Worm (Caenorhabditis elegans): ENCODE data around the gene qdpr-1.

Gene qdpr-1

DNA sequence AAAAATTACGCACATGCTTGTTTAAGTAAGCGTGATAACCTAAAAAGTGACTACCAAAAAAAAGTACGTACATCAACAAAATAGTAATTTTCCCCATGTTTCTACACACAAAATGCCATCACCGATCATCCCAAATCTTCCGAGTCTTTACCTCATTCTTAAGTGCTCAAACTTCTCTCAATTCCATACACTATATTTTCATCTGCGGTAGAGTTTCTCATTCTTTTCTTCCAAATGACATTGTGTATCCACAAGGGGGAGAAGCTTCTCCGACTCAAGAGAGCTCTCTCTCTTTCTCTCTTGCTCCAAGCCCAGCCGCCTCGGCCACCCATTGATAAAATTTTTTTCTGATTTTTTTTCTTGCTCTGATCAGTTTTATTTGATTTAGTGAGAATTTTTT, 15.8 kb downstream of the qdpr-1 start, which contains the start of gene myo-6:
TSS of gene myo-6 (plus strand) at position 301 of the 400 bp plus-strand sequence.
- TF ChIP-seq elt-3 (tag; optimal IDR thresholded peaks at IDR 0.05) = no peak
- no peak for TF ChIP-seq nhr-25 (tag; optimal IDR thresholded peaks at IDR 0.05)
- TF ChIP-seq pha-4 (tag; optimal IDR thresholded peaks at IDR 0.05) = peak; percentile 18

DNA sequence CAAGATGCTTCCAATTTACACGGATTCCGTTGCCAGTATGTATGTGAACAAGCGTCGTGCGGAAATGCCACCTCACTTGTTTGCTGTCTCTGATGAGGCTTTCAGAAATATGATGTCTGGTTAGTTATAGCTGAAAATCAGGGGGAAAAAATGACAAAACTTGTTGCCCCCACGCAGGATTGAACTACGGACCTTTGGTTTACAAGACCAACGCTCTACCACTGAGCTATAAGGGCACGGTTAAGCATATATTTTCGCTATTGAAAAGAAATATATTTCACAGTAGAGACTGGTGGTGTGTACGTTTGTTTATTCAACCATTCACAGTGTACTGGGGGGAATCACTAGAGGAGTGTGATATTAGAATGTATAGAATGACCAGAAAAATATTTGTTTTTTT, 17.5 kb downstream of the qdpr-1 start:
- TF ChIP-seq hmg-11 (tag; optimal IDR thresholded peaks at IDR 0.05) (no peak), nhr-76 (tag; optimal IDR thresholded peaks at IDR 0.05) (no peak), daf-12 (tag; optimal IDR thresholded peaks at IDR 0.05) (no peak), eor-1 (tag; optimal IDR thresholded peaks at IDR 0.05) (no peak), nhr-25 (tag; optimal IDR thresholded peaks at IDR 0.05) (no peak), mml-1 (tag; optimal IDR thresholded peaks at IDR 0.05) (no peak), nhr-43 (tag; optimal IDR thresholded peaks at IDR 0.05; ENCODE audit: poor library complexity, severe bottlenecking) (no peak)

DNA sequence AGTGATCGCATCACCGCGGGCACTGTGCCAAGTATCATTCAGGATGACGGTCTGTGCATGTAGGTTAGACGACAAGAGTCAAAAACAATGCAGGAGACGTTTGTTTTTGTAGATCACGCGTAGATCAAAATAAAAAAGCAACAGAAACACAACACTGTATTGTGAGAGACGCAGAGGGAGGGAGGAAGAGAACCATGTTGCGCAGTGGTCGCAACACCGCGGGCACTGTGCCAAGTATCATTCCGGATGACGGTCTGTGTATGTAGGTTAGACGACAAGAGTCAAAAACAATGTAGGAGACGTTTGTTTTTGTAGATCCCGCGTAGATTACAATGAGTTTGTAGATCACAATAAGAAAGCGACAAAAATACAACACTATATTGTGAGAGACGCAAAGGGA, 25.3 kb downstream of the qdpr-1 start:
- TF ChIP-seq skn-1 (tag; optimal IDR thresholded peaks at IDR 0.05) = no peak
- no peak for TF ChIP-seq nhr-12 (tag; optimal IDR thresholded peaks at IDR 0.05)
- TF ChIP-seq tbx-2 (tag; optimal IDR thresholded peaks at IDR 0.05) = no peak
- no peak for TF ChIP-seq nhr-25 (tag; optimal IDR thresholded peaks at IDR 0.05)
- no peak for TF ChIP-seq ceh-82 (tag; optimal IDR thresholded peaks at IDR 0.05)
- no peak for TF ChIP-seq fkh-10 (GFP tag; optimal IDR thresholded peaks at IDR 0.05)
- TF ChIP-seq ceh-9 (tag; optimal IDR thresholded peaks at IDR 0.05) = no peak
- no peak for TF ChIP-seq nhr-77 (tag; optimal IDR thresholded peaks at IDR 0.05)
- TF ChIP-seq ztf-4 (tag; optimal IDR thresholded peaks at IDR 0.05) = no peak
- no peak for TF ChIP-seq ZK546.5 (tag; optimal IDR thresholded peaks at IDR 0.05)
- no peak for TF ChIP-seq ztf-11 (tag; optimal IDR thresholded peaks at IDR 0.05)
- no peak for TF ChIP-seq egl-27 (tag; optimal IDR thresholded peaks at IDR 0.05)
- no peak for TF ChIP-seq lin-39 (tag; optimal IDR thresholded peaks at IDR 0.05)
- TF ChIP-seq lin-15B (tag; optimal IDR thresholded peaks at IDR 0.05) = no peak
- TF ChIP-seq nfya-1 (tag; optimal IDR thresholded peaks at IDR 0.05; ENCODE audit: insufficient read depth) = no peak
- TF ChIP-seq hmg-11 (tag; optimal IDR thresholded peaks at IDR 0.05) = no peak
- no peak for TF ChIP-seq ceh-16 (tag; optimal IDR thresholded peaks at IDR 0.05)

DNA sequence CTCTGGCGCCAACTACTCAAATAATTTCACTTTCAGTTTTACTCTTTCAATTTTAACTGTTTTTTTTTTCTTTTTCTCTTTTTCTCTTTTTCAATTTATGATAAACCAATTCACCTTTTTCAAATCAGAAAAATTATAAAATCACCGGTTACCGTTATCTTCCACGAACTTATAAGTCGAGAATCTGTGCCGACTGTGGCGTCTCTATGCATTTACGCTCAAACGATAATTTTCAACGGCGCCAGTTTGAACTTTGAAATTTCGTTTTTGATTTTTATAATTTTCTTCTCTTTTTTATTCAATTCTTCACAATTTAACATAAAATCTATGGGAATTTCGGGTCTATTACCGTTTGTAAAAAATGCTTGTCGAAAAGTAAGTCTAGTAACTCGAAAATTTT, 29.7 kb downstream of the qdpr-1 start, which contains the start of gene exo-1:
TSS of gene exo-1 (plus strand) at position 101 of the 400 bp plus-strand sequence.
- TF ChIP-seq mml-1 (tag; optimal IDR thresholded peaks at IDR 0.05) (no peak), nhr-237 (tag; optimal IDR thresholded peaks at IDR 0.05) (no peak), elt-1 (tag; optimal IDR thresholded peaks at IDR 0.05) (no peak), ceh-9 (tag; optimal IDR thresholded peaks at IDR 0.05) (no peak), fkh-2 (tag; optimal IDR thresholded peaks at IDR 0.05) (no peak), ceh-82 (tag; optimal IDR thresholded peaks at IDR 0.05) (no peak), tbx-2 (tag; optimal IDR thresholded peaks at IDR 0.05) (no peak), pha-4 (tag; optimal IDR thresholded peaks at IDR 0.05) (peak; percentile 79), lsy-12 (tag; optimal IDR thresholded peaks at IDR 0.05) (no peak), nhr-76 (tag; optimal IDR thresholded peaks at IDR 0.05) (no peak), ztf-11 (tag; optimal IDR thresholded peaks at IDR 0.05) (no peak), hmg-11 (tag; optimal IDR thresholded peaks at IDR 0.05) (no peak), zag-1 (tag; optimal IDR thresholded peaks at IDR 0.05) (no peak), nhr-28 (tag; optimal IDR thresholded peaks at IDR 0.05) (no peak), lin-39 (tag; optimal IDR thresholded peaks at IDR 0.05) (no peak), daf-12 (tag; optimal IDR thresholded peaks at IDR 0.05) (no peak), nhr-77 (tag; optimal IDR thresholded peaks at IDR 0.05) (no peak), skn-1 (tag; optimal IDR thresholded peaks at IDR 0.05) (peak; percentile 29), R02D3.7 (tag; optimal IDR thresholded peaks at IDR 0.05) (no peak), ama-1 (optimal IDR thresholded peaks at IDR 0.05) (no peak), mdl-1 (tag; optimal IDR thresholded peaks at IDR 0.05) (no peak), aly-2 (tag; optimal IDR thresholded peaks at IDR 0.05) (no peak), nhr-43 (tag; optimal IDR thresholded peaks at IDR 0.05; ENCODE audit: poor library complexity, severe bottlenecking) (no peak), unc-62 (GFP tag; optimal IDR thresholded peaks at IDR 0.05) (no peak), unc-39 (tag; optimal IDR thresholded peaks at IDR 0.05) (no peak), sea-2 (GFP tag; optimal IDR thresholded peaks at IDR 0.05) (no peak), ZK546.5 (tag; optimal IDR thresholded peaks at IDR 0.05) (no peak), jun-1 (tag; optimal IDR thresholded peaks at IDR 0.05) (no peak), ztf-4 (tag; optimal IDR thresholded peaks at IDR 0.05) (no peak), ceh-16 (tag; optimal IDR thresholded peaks at IDR 0.05) (no peak), nhr-67 (tag; optimal IDR thresholded peaks at IDR 0.05) (no peak), elt-3 (tag; optimal IDR thresholded peaks at IDR 0.05) (peak in 1 of 3 experiments; percentile 6), ceh-28 (tag; optimal IDR thresholded peaks at IDR 0.05) (peak; percentile 71), fos-1 (tag; optimal IDR thresholded peaks at IDR 0.05) (no peak), nhr-25 (tag; optimal IDR thresholded peaks at IDR 0.05) (peak; percentile 54), nfya-1 (tag; optimal IDR thresholded peaks at IDR 0.05; ENCODE audit: insufficient read depth) (peak; percentile 70), elt-2 (tag; optimal IDR thresholded peaks at IDR 0.05) (no peak), egl-27 (tag; optimal IDR thresholded peaks at IDR 0.05) (no peak), pqm-1 (tag; optimal IDR thresholded peaks at IDR 0.05) (peak; percentile 70), snpc-4 (tag; optimal IDR thresholded peaks at IDR 0.05) (no peak), nhr-23 (tag; optimal IDR thresholded peaks at IDR 0.05) (peak; percentile 82), fkh-10 (GFP tag; optimal IDR thresholded peaks at IDR 0.05) (no peak)

All from whole organism, L3 larva.